Fruit fly (Drosophila melanogaster) whole organism, adult: ENCODE measurements around the gene Pex5.

ENCODE experiments used
- CG11617 ChIP-seq: fragments of 200-800 bp; sonication (Bioruptor generic); optimal IDR thresholded peaks from 2 replicates; lab custom pipeline; 2017; ENCODE audit warnings: mild to moderate bottlenecking, missing biosample characterization, missing genetic modification reagents, missing genetic modification characterization
- CG12768 ChIP-seq: fragments of 200-800 bp; sonication (Bioruptor generic); optimal IDR thresholded peaks from 2 replicates; lab custom pipeline; 2017; ENCODE audit warnings: missing biosample characterization, missing genetic modification characterization, mild to moderate bottlenecking, moderate library complexity, missing genetic modification reagents
- CG14711 ChIP-seq: fragments of 200-800 bp; sonication (Bioruptor generic); optimal IDR thresholded peaks from 2 replicates; lab custom pipeline; 2018; ENCODE audit warnings: missing biosample characterization, mild to moderate bottlenecking, missing genetic modification characterization, moderate library complexity
- CG1620 ChIP-seq: fragments of 200-800 bp; sonication (Bioruptor generic); optimal IDR thresholded peaks from 2 replicates; lab custom pipeline; 2016; ENCODE audit warnings: missing biosample characterization, missing genetic modification characterization
- CG33017 ChIP-seq: fragments of 200-800 bp; sonication (Bioruptor generic); optimal IDR thresholded peaks from 2 replicates; lab custom pipeline; 2018; ENCODE audit warnings: missing biosample characterization, mild to moderate bottlenecking, missing genetic modification characterization, moderate library complexity
- CG5204 ChIP-seq: fragments of 200-800 bp; sonication (Bioruptor generic); optimal IDR thresholded peaks from 2 replicates; lab custom pipeline; 2016; ENCODE audit warnings: missing biosample characterization, missing genetic modification characterization
- CG7045 ChIP-seq: fragments of 200-800 bp; sonication (Bioruptor generic); optimal IDR thresholded peaks from 2 replicates; lab custom pipeline; 2017; ENCODE audit warnings: missing biosample characterization, mild to moderate bottlenecking, missing genetic modification characterization
- CG7101 ChIP-seq: fragments of 200-800 bp; sonication (Bioruptor generic); optimal IDR thresholded peaks from 2 replicates; lab custom pipeline; 2018; ENCODE audit warnings: missing biosample characterization, mild to moderate bottlenecking, missing genetic modification characterization, moderate library complexity
- Clk ChIP-seq: fragments of 200-800 bp; sonication (Bioruptor generic); optimal IDR thresholded peaks from 2 replicates; lab custom pipeline; 2017; ENCODE audit warnings: missing biosample characterization, missing genetic modification characterization
- Crg-1 ChIP-seq: fragments of 200-800 bp; sonication (Bioruptor generic); optimal IDR thresholded peaks from 2 replicates; lab custom pipeline; 2016; ENCODE audit warnings: missing biosample characterization, missing genetic modification characterization
- Hr96 ChIP-seq: fragments of 200-800 bp; sonication (Bioruptor generic); optimal IDR thresholded peaks from 2 replicates; lab custom pipeline; 2016; ENCODE audit warnings: missing biosample characterization, missing genetic modification characterization
- Mnt ChIP-seq: fragments of 200-800 bp; sonication (Bioruptor generic); optimal IDR thresholded peaks from 2 replicates; lab custom pipeline; 2016; ENCODE audit warnings: missing biosample characterization, mild to moderate bottlenecking, missing genetic modification characterization
- bab1 ChIP-seq: fragments of 200-800 bp; sonication (Bioruptor generic); optimal IDR thresholded peaks from 3 replicates; lab custom pipeline; 2019; ENCODE audit warnings: missing biosample characterization, mild to moderate bottlenecking, missing genetic modification characterization, moderate library complexity
- cic ChIP-seq: fragments of 200-800 bp; sonication (Bioruptor generic); optimal IDR thresholded peaks from 2 replicates; lab custom pipeline; 2017; ENCODE audit warnings: missing biosample characterization, mild to moderate bottlenecking, missing genetic modification characterization, moderate library complexity
- cnc ChIP-seq, 2 experiments: fragments of >200 bp; optimal IDR thresholded peaks; 2 replicates each; lab custom pipeline; 2017
- kay ChIP-seq: fragments of 200-800 bp; sonication (Bioruptor generic); peaks from one replicate; lab custom pipeline; 2016; ENCODE audit warnings: missing biosample characterization, missing genetic modification characterization, borderline replicate concordance
- ovo ChIP-seq: fragments of 200-800 bp; sonication (Bioruptor generic); optimal IDR thresholded peaks from 2 replicates; lab custom pipeline; 2016; ENCODE audit warnings: missing biosample characterization, missing genetic modification characterization
- pad ChIP-seq: fragments of 200-800 bp; sonication (Bioruptor generic); optimal IDR thresholded peaks from 3 replicates; lab custom pipeline; 2017; ENCODE audit warnings: missing biosample characterization, missing genetic modification characterization, mild to moderate bottlenecking, moderate library complexity, missing genetic modification reagents
- tj ChIP-seq: fragments of 200-800 bp; sonication (Bioruptor generic); optimal IDR thresholded peaks from 3 replicates; lab custom pipeline; 2017; ENCODE audit warnings: missing biosample characterization, mild to moderate bottlenecking, missing genetic modification characterization, moderate library complexity
- toe ChIP-seq: fragments of 200-800 bp; sonication (Bioruptor generic); optimal IDR thresholded peaks from 2 replicates; lab custom pipeline; 2016; ENCODE audit warnings: missing biosample characterization, missing genetic modification characterization

Gene Pex5

dm6 chrX:1880779-1881178 is 11.9 kb upstream of the Pex5 start:
- no peak for TF ChIP-seq CG7045 (GFP tag; lab: Kevin White, UChicago)
- TF ChIP-seq CG33017 = no peak
- no peak for TF ChIP-seq Crg-1 (GFP tag; lab: Kevin White, UChicago)
- no peak for TF ChIP-seq CG7101

dm6 chrX:1880139-1880556 is 11.3 kb upstream of the Pex5 start, which contains the start of gene Coa8:
Gene Coa8, plus strand, starts transcription at chrX:1880282.
- TF ChIP-seq CG11617 (GFP tag; lab: Kevin White, UChicago) = peak; percentile 60
- peak; percentile 60 for TF ChIP-seq CG1620 (GFP tag; lab: Kevin White, UChicago)
- TF ChIP-seq Mnt (GFP tag; lab: Kevin White, UChicago) = peak; percentile 67
- TF ChIP-seq CG7101 = peak; percentile 78
- TF ChIP-seq kay (GFP tag; lab: Kevin White, UChicago) = no peak
- TF ChIP-seq CG12768 (GFP tag; lab: Kevin White, UChicago) = peak; percentile 29
- TF ChIP-seq Crg-1 (GFP tag; lab: Kevin White, UChicago) = peak; percentile 47
- peak; percentile 43 for TF ChIP-seq CG14711 (tag; lab: Kevin White, UChicago)
- TF ChIP-seq Hr96 (GFP tag; lab: Kevin White, UChicago) = peak; percentile 70
- TF ChIP-seq CG33017 = peak; percentile 16
- no peak for TF ChIP-seq CG7045 (GFP tag; lab: Kevin White, UChicago)
- peak; percentile 83 for TF ChIP-seq pad (GFP tag; lab: Kevin White, UChicago)
- no peak for TF ChIP-seq cnc (optimal IDR thresholded peaks at IDR 0.05; lab: Kevin White, UChicago)
- TF ChIP-seq tj (GFP tag; lab: Kevin White, UChicago) = peak; percentile 42
- no peak for TF ChIP-seq CG5204 (GFP tag; lab: Kevin White, UChicago)
- TF ChIP-seq ovo (GFP tag; lab: Kevin White, UChicago) = peak; percentile 73
- TF ChIP-seq Clk (GFP tag; lab: Kevin White, UChicago) = peak; percentile 11
- no peak for TF ChIP-seq cic (GFP tag; lab: Kevin White, UChicago)
- peak; percentile 2 for TF ChIP-seq toe (GFP tag; lab: Kevin White, UChicago)
- TF ChIP-seq bab1 = peak; percentile 72

dm6 chrX:1879606-1880110 is 10.8 kb upstream of the Pex5 start, which contains the start of gene CG14818:
Gene CG14818, minus strand, starts transcription at chrX:1879774.
- no peak for TF ChIP-seq cnc (optimal IDR thresholded peaks at IDR 0.05; lab: Kevin White, UChicago)
- TF ChIP-seq cic (GFP tag; lab: Kevin White, UChicago) = no peak
- TF ChIP-seq CG11617 (GFP tag; lab: Kevin White, UChicago) = peak; percentile 55
- no peak for TF ChIP-seq CG5204 (GFP tag; lab: Kevin White, UChicago)
- TF ChIP-seq tj (GFP tag; lab: Kevin White, UChicago) = peak; percentile 53
- TF ChIP-seq Mnt (GFP tag; lab: Kevin White, UChicago) = peak; percentile 66
- TF ChIP-seq CG14711 (tag; lab: Kevin White, UChicago) = peak; percentile 47
- TF ChIP-seq CG12768 (GFP tag; lab: Kevin White, UChicago) = peak; percentile 36
- peak; percentile 99 for TF ChIP-seq pad (GFP tag; lab: Kevin White, UChicago)
- TF ChIP-seq bab1 = peak; percentile 85
- no peak for TF ChIP-seq CG33017
- no peak for TF ChIP-seq toe (GFP tag; lab: Kevin White, UChicago)
- TF ChIP-seq kay (GFP tag; lab: Kevin White, UChicago) = no peak
- TF ChIP-seq Crg-1 (GFP tag; lab: Kevin White, UChicago) = no peak
- peak; percentile 6 for TF ChIP-seq Hr96 (GFP tag; lab: Kevin White, UChicago)
- TF ChIP-seq CG7045 (GFP tag; lab: Kevin White, UChicago) = no peak
- peak; percentile 89 for TF ChIP-seq ovo (GFP tag; lab: Kevin White, UChicago)
- TF ChIP-seq Clk (GFP tag; lab: Kevin White, UChicago) = peak; percentile 20
- peak; percentile 69 for TF ChIP-seq CG7101
- peak; percentile 78 for TF ChIP-seq CG1620 (GFP tag; lab: Kevin White, UChicago)

dm6 chrX:1877107-1877736 is 8.4 kb upstream of the Pex5 start, which contains the start of the genes CG14817 and CG14805:
Gene CG14817, minus strand, starts transcription at chrX:1877270.
Gene CG14805, plus strand, starts transcription at chrX:1877317.
- peak; percentile 70 for TF ChIP-seq pad (GFP tag; lab: Kevin White, UChicago)
- no peak for TF ChIP-seq cnc (optimal IDR thresholded peaks at IDR 0.05; lab: Kevin White, UChicago)
- TF ChIP-seq CG14711 (tag; lab: Kevin White, UChicago) = peak; percentile 79
- no peak for TF ChIP-seq kay (GFP tag; lab: Kevin White, UChicago)
- peak; percentile 71 for TF ChIP-seq ovo (GFP tag; lab: Kevin White, UChicago)
- peak; percentile 63 for TF ChIP-seq tj (GFP tag; lab: Kevin White, UChicago)
- TF ChIP-seq Clk (GFP tag; lab: Kevin White, UChicago) = no peak
- TF ChIP-seq CG7045 (GFP tag; lab: Kevin White, UChicago) = peak; percentile 58
- TF ChIP-seq toe (GFP tag; lab: Kevin White, UChicago) = no peak
- TF ChIP-seq CG7101 = peak; percentile 92
- TF ChIP-seq Hr96 (GFP tag; lab: Kevin White, UChicago) = no peak
- TF ChIP-seq CG1620 (GFP tag; lab: Kevin White, UChicago) = peak; percentile 68
- peak; percentile 65 for TF ChIP-seq CG33017
- peak; percentile 95 for TF ChIP-seq bab1
- TF ChIP-seq cic (GFP tag; lab: Kevin White, UChicago) = peak; percentile 31
- TF ChIP-seq CG12768 (GFP tag; lab: Kevin White, UChicago) = peak; percentile 58
- TF ChIP-seq Mnt (GFP tag; lab: Kevin White, UChicago) = peak; percentile 84
- peak; percentile 76 for TF ChIP-seq Crg-1 (GFP tag; lab: Kevin White, UChicago)
- TF ChIP-seq CG11617 (GFP tag; lab: Kevin White, UChicago) = peak; percentile 90
- no peak for TF ChIP-seq CG5204 (GFP tag; lab: Kevin White, UChicago)
